Fruit fly (Drosophila melanogaster) Kc167 (cell line): Measurements from ENCODE around the gene CG34049.

Experiments used
- Myc ChIP-seq: fragments of >200 bp; optimal IDR thresholded peaks from 2 replicates; lab custom pipeline; 2017; ENCODE audit warnings: missing external identifiers
- Sin3A ChIP-seq: fragments of >200 bp; optimal IDR thresholded peaks from 2 replicates; lab custom pipeline; 2018; ENCODE audit warnings: missing external identifiers
- h ChIP-seq: fragments of >200 bp; optimal IDR thresholded peaks from 3 replicates; lab custom pipeline; 2018; ENCODE audit warnings: missing external identifiers
- insv ChIP-seq: fragments of >200 bp; optimal IDR thresholded peaks from 3 replicates; lab custom pipeline; 2018; ENCODE audit warnings: missing external identifiers
- psq ChIP-seq: fragments of >200 bp; optimal IDR thresholded peaks from 2 replicates; lab custom pipeline; 2017; ENCODE audit warnings: missing external identifiers
- ttk ChIP-seq: sonication (Bioruptor generic); optimal IDR thresholded peaks from 2 replicates; lab custom pipeline; 2017; ENCODE audit warnings: missing external identifiers

DNA sequence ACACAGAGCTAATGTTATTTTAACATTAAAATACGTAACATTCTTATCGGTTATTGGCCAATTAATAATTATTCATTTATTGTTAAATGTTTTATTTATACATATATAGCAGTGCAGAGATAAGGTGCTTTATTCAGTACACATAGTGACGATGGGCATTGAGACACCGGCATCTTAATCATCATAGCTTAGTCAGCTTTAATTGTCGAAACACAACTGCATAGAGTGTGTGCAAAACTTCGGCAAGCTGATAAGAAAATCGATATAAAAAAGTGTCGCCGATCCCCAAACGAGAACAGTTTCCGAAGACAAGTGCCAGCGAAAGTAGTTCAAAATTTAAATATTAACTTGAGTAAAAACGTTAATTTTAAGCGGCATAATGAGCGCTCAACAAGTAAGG is 42.5 kb upstream of the CG34049 start, which contains the start of gene CG16995:
- TF ChIP-seq psq (lab: Kevin White, UChicago) (no peak), Sin3A (lab: Kevin White, UChicago) (no peak), h (lab: Kevin White, UChicago) (no peak), ttk (lab: Kevin White, UChicago) (no peak), Myc (lab: Kevin White, UChicago) (no peak), insv (lab: Kevin White, UChicago) (no peak)
